Worm (Caenorhabditis elegans) whole organism, L2 larva: ENCODE measurements around the gene T08D10.4.

Experiments
- C34F6.9 ChIP-seq: fragments of 150-350 bp; optimal IDR thresholded peaks from 2 replicates; lab custom pipeline; 2014; ENCODE audit warnings: missing biosample characterization, missing genetic modification characterization
- F13H6.1 ChIP-seq: sonication (generic microtip); optimal IDR thresholded peaks from 2 replicates; lab custom pipeline; 2016; ENCODE audit warnings: missing genetic modification characterization, missing compliant biosample characterization
- R02D3.7 ChIP-seq: fragments of 150-350 bp; optimal IDR thresholded peaks from 2 replicates; lab custom pipeline; 2014; ENCODE audit warnings: missing biosample characterization, missing genetic modification characterization
- alr-1 ChIP-seq: fragments of 150-350 bp; optimal IDR thresholded peaks from 2 replicates; lab custom pipeline; 2014; ENCODE audit warnings: missing biosample characterization, missing genetic modification characterization
- aly-2 ChIP-seq: fragments of 150-350 bp; optimal IDR thresholded peaks from 2 replicates; lab custom pipeline; 2014; ENCODE audit warnings: missing biosample characterization, missing genetic modification characterization
- ama-1 ChIP-seq: fragments of 150-350 bp; optimal IDR thresholded peaks from 2 replicates; lab custom pipeline; 2018; ENCODE audit warnings: inconsistent platforms
- blmp-1 ChIP-seq: sonication (generic microtip); optimal IDR thresholded peaks from 2 replicates; lab custom pipeline; 2017; ENCODE audit warnings: missing genetic modification characterization, mild to moderate bottlenecking, missing compliant biosample characterization, antibody characterized with exemption, moderate library complexity; ENCODE audit not compliant: insufficient read depth
- ceh-82 ChIP-seq: fragments of 150-350 bp; optimal IDR thresholded peaks from 2 replicates; lab custom pipeline; 2014; ENCODE audit warnings: missing biosample characterization, missing genetic modification characterization
- crh-2 ChIP-seq: sonication (generic microtip); optimal IDR thresholded peaks from 2 replicates; lab custom pipeline; 2017; ENCODE audit warnings: missing biosample characterization, missing genetic modification characterization
- egl-27 ChIP-seq: sonication (generic microtip); optimal IDR thresholded peaks from 3 replicates; lab custom pipeline; 2017; ENCODE audit warnings: missing biosample characterization, missing genetic modification reagents, missing genetic modification characterization
- elt-1 ChIP-seq: fragments of 150-350 bp; optimal IDR thresholded peaks from 2 replicates; lab custom pipeline; 2014; ENCODE audit warnings: missing biosample characterization, missing genetic modification characterization
- elt-3 ChIP-seq: sonication (generic microtip); optimal IDR thresholded peaks from 2 replicates; lab custom pipeline; 2017; ENCODE audit warnings: missing biosample characterization, missing genetic modification characterization
- gmeb-1 ChIP-seq: fragments of 150-350 bp; optimal IDR thresholded peaks from 2 replicates; lab custom pipeline; 2014; ENCODE audit warnings: missing biosample characterization, missing genetic modification characterization
- lin-39 ChIP-seq: fragments of 150-350 bp; optimal IDR thresholded peaks from 2 replicates; lab custom pipeline; 2014; ENCODE audit warnings: missing biosample characterization, missing genetic modification reagents, missing genetic modification characterization
- mab-5 ChIP-seq: fragments of 150-350 bp; optimal IDR thresholded peaks from 2 replicates; lab custom pipeline; 2014; ENCODE audit warnings: missing biosample characterization, missing genetic modification characterization
- nhr-11 ChIP-seq: fragments of 150-350 bp; optimal IDR thresholded peaks from 2 replicates; lab custom pipeline; 2014; ENCODE audit warnings: missing biosample characterization, missing genetic modification characterization
- nhr-129 ChIP-seq: fragments of 150-350 bp; optimal IDR thresholded peaks from 2 replicates; lab custom pipeline; 2014; ENCODE audit warnings: missing biosample characterization, missing genetic modification characterization
- nhr-21 ChIP-seq: fragments of 150-350 bp; optimal IDR thresholded peaks from 2 replicates; lab custom pipeline; 2014; ENCODE audit warnings: missing biosample characterization, missing genetic modification characterization
- nhr-23 ChIP-seq: fragments of 150-350 bp; optimal IDR thresholded peaks from 2 replicates; lab custom pipeline; 2014; ENCODE audit warnings: missing biosample characterization, missing genetic modification reagents, missing genetic modification characterization
- nhr-25 ChIP-seq: fragments of 150-350 bp; sonication (generic microtip); optimal IDR thresholded peaks from 3 replicates; lab custom pipeline; 2014; ENCODE audit warnings: missing biosample characterization, missing genetic modification characterization
- nhr-6 ChIP-seq: fragments of 150-350 bp; optimal IDR thresholded peaks from 2 replicates; lab custom pipeline; 2014; ENCODE audit warnings: missing biosample characterization, missing genetic modification characterization
- sem-4 ChIP-seq: fragments of 150-350 bp; optimal IDR thresholded peaks from 2 replicates; lab custom pipeline; 2014; ENCODE audit warnings: missing biosample characterization, missing genetic modification reagents, missing genetic modification characterization
- skn-1 ChIP-seq: sonication (generic microtip); optimal IDR thresholded peaks from 2 replicates; lab custom pipeline; 2017; ENCODE audit warnings: missing biosample characterization, missing genetic modification characterization
- sma-3 ChIP-seq: sonication (generic microtip); optimal IDR thresholded peaks from 2 replicates; lab custom pipeline; 2016; ENCODE audit warnings: missing genetic modification reagents, missing genetic modification characterization, missing compliant biosample characterization
- sma-9 ChIP-seq, 2 experiments: fragments of 150-350 bp in 1 of 2; sonication (generic microtip) in 1 of 2; optimal IDR thresholded peaks; 2 replicates each; lab custom pipeline; 2014 to 2016; ENCODE audit warnings: missing genetic modification characterization in 2 of 2, mild to moderate bottlenecking in 1 of 2, missing biosample characterization in 1 of 2, missing compliant biosample characterization in 1 of 2, missing genetic modification reagents in 1 of 2, moderate library complexity in 1 of 2
- snpc-4 ChIP-seq: fragments of 150-350 bp; optimal IDR thresholded peaks from 2 replicates; lab custom pipeline; 2014; ENCODE audit warnings: missing biosample characterization, missing genetic modification characterization
- unc-39 ChIP-seq: fragments of 150-350 bp; optimal IDR thresholded peaks from 2 replicates; lab custom pipeline; 2014; ENCODE audit warnings: missing biosample characterization, missing genetic modification characterization
- unc-55 ChIP-seq: fragments of 150-350 bp; sonication (generic microtip); optimal IDR thresholded peaks from 3 replicates; lab custom pipeline; 2014; ENCODE audit warnings: missing biosample characterization, missing genetic modification reagents, missing genetic modification characterization
- unc-62 ChIP-seq: fragments of 150-350 bp; optimal IDR thresholded peaks from 2 replicates; lab custom pipeline; 2014; ENCODE audit warnings: missing biosample characterization, missing genetic modification reagents, missing genetic modification characterization
- ztf-4 ChIP-seq: fragments of 150-350 bp; optimal IDR thresholded peaks from 2 replicates; lab custom pipeline; 2014; ENCODE audit warnings: missing biosample characterization, missing genetic modification characterization

Gene T08D10.4

ce11 chrX:11992246-11992645, 39.1 kb upstream of the T08D10.4 start:
- TF ChIP-seq ceh-82 (tag; lab: Kevin White, UChicago) (no peak), nhr-11 (tag; lab: Kevin White, UChicago) (no peak), snpc-4 (tag; lab: Kevin White, UChicago) (no peak), unc-39 (tag; lab: Kevin White, UChicago) (no peak), elt-1 (tag; lab: Kevin White, UChicago) (no peak)

DNA sequence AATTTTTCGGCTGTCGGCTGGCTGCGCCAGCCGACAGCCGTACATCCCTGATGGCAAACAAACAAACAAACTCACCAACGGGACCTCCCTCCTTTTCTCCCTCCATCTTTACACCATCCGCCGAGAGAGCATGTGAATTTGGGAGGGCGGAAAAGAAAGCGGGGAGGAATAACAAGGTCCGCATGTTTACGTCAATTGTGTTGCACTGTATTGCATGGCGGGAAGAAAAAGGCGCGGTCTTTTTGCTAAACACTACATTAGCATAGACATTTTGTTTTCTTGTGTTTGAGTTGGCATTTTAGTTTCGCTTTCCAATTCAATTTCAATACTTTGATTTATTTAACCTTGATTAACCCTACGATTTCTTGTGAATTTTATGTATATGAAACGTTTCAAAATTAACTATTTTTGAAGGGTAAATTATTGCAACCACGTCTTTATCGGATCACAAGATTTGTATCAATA, 34.8 kb upstream of the T08D10.4 start, which contains the start of gene C49F5.6:
Gene C49F5.6, plus strand, starts transcription at position 415 of the 465 bp plus-strand sequence.
- TF ChIP-seq skn-1 (no peak), aly-2 (tag; lab: Kevin White, UChicago) (no peak), elt-1 (tag; lab: Kevin White, UChicago) (no peak), snpc-4 (tag; lab: Kevin White, UChicago) (no peak), sma-3 (GFP tag; lab: Kevin White, UChicago) (no peak), nhr-11 (tag; lab: Kevin White, UChicago) (no peak), lin-39 (tag; lab: Kevin White, UChicago) (no peak), sem-4 (tag; lab: Kevin White, UChicago) (no peak), unc-55 (GFP tag; lab: Kevin White, UChicago) (no peak), ceh-82 (tag; lab: Kevin White, UChicago) (no peak), C34F6.9 (tag; lab: Kevin White, UChicago) (no peak)
- TF ChIP-seq, all 48 proteins: peak for 0

DNA sequence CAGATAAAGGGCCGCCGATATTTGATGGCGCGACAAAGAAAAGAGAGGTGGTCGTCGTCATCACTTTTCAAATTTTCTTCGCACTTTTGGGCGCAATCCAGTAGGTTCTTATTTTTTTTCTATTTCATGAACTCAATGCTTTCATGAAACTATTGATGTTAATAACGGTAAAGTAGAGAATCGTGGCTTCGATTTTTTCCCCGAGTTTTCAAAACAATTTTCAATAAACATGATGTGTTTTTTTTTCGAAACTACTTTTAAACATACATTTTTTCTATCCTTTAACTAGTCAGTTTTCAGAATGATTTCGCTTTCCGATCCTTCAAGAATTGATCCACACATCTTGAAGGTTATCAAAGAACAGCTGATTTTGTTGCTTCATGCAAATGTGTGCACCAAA, 32.8 kb upstream of the T08D10.4 start, which contains the start of gene C49F5.5:
Gene C49F5.5, plus strand, starts transcription at position 301 of the 400 bp plus-strand sequence.
- TF ChIP-seq elt-3 (tag; lab: Kevin White, UChicago): no peak
- TF ChIP-seq crh-2 (tag; lab: Kevin White, UChicago): no peak
- TF ChIP-seq egl-27 (tag; lab: Kevin White, UChicago): no peak
- TF ChIP-seq alr-1 (tag; lab: Kevin White, UChicago): no peak
- TF ChIP-seq unc-55 (GFP tag; lab: Kevin White, UChicago): no peak
- TF ChIP-seq ama-1 (lab: Kevin White, UChicago): no peak
- TF ChIP-seq gmeb-1 (tag; lab: Kevin White, UChicago): no peak
- TF ChIP-seq, all 48 proteins: peak for 0

ce11 chrX:11983576-11984061, 30.5 kb upstream of the T08D10.4 start, which contains the start of gene C49F5.3:
TSS of gene C49F5.3 (minus strand) at chrX:11983626.
- TF ChIP-seq ztf-4 (tag; lab: Kevin White, UChicago) (no peak), nhr-21 (tag; lab: Kevin White, UChicago) (no peak), egl-27 (tag; lab: Kevin White, UChicago) (no peak), mab-5 (tag; lab: Kevin White, UChicago) (no peak), sem-4 (tag; lab: Kevin White, UChicago) (no peak), R02D3.7 (tag; lab: Kevin White, UChicago) (no peak), blmp-1 (tag; lab: Kevin White, UChicago) (no peak), crh-2 (tag; lab: Kevin White, UChicago) (no peak), nhr-6 (tag; lab: Kevin White, UChicago) (no peak), sma-9 (GFP tag; optimal IDR thresholded peaks at IDR 0.05; lab: Kevin White, UChicago) (no peak), sma-9 (tag; optimal IDR thresholded peaks at IDR 0.05; lab: Kevin White, UChicago) (no peak), nhr-129 (no peak), nhr-23 (tag; lab: Kevin White, UChicago) (no peak), skn-1 (no peak), F13H6.1 (tag; lab: Kevin White, UChicago) (no peak), unc-55 (GFP tag; lab: Kevin White, UChicago) (no peak)

DNA sequence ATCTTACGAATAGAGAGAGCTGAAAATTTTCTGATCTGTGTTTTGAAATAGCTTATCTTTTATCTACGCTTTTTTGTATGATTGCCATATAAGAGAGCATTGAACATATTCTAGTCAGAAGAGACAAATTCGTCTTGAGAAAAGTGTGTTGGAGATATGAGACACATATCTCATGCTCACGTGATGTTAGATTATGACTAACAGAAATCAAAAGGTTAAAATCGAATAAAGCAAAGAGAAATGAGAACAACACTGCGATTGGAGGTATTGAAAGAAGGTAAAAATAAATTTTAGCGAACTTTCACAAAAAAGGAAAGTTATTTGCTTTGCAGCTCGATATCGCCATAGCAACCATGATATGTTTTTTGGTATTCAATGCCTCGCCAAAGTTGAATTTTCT, 28.9 kb upstream of the T08D10.4 start, which contains the start of gene nhr-167:
Gene nhr-167, minus strand, starts transcription at position 21 of the 400 bp plus-strand sequence.
- TF ChIP-seq gmeb-1 (tag; lab: Kevin White, UChicago): no peak
- no peak for TF ChIP-seq sem-4 (tag; lab: Kevin White, UChicago)
- peak; percentile 4 for TF ChIP-seq C34F6.9 (tag; lab: Kevin White, UChicago)
- TF ChIP-seq unc-62 (GFP tag; lab: Kevin White, UChicago): no peak
- no peak for TF ChIP-seq nhr-25 (tag; lab: Kevin White, UChicago)
- no peak for TF ChIP-seq ama-1 (lab: Kevin White, UChicago)
